Fruit fly (Drosophila melanogaster): ENCODE measurements around the gene SdhBL.

The SdhBL gene

DNA sequence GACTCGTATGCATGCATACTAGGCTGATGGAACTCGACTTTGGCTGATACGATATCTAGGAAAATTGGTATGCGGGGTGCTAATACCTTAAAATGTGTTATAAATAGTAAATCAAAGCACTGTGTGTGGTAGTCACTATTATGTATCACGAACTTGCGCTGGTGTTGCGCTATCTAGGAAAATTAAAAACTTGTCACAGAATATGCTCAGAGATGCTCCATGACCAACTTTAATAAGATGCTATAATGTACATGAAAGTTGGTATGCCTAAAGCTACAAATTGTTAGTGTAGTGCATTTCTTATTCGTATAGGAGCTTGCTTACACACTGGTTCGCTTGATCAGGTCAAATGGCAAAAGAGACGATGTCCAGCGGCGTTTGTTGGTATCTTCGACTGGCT, 16.6 kb downstream of the SdhBL start (continued):
- TF ChIP-seq B-H2 (GFP tag; optimal IDR thresholded peaks at IDR 0.05) (no peak), tap (tag; optimal IDR thresholded peaks at IDR 0.05) (no peak), ash1 (GFP tag; optimal IDR thresholded peaks at IDR 0.05) (no peak), CG9797 (GFP tag; optimal IDR thresholded peaks at IDR 0.05) (no peak), Hr39 (optimal IDR thresholded peaks at IDR 0.05) (no peak), CG12219 (GFP tag; optimal IDR thresholded peaks at IDR 0.05) (peak; percentile 26), CG10979 (tag; optimal IDR thresholded peaks at IDR 0.05) (peak; percentile 66), CG3847 (GFP tag; IDR thresholded peaks at IDR 0.05) (no peak), schlank (tag; optimal IDR thresholded peaks at IDR 0.05) (no peak), CG13123 (GFP tag; optimal IDR thresholded peaks at IDR 0.05) (no peak), CG4854 (GFP tag; optimal IDR thresholded peaks at IDR 0.05) (no peak), Hmr (GFP tag; optimal IDR thresholded peaks at IDR 0.05) (no peak), chif (GFP tag; optimal IDR thresholded peaks at IDR 0.05) (peak in 1 of 2 experiments; percentile 43), CG10565 (GFP tag; optimal IDR thresholded peaks at IDR 0.05) (no peak), sqz (GFP tag; optimal IDR thresholded peaks at IDR 0.05) (no peak), CG10431 (GFP tag; optimal IDR thresholded peaks at IDR 0.05) (no peak), tll (GFP tag; optimal IDR thresholded peaks at IDR 0.05) (no peak), MTF-1 (GFP tag; optimal IDR thresholded peaks at IDR 0.05; ENCODE audit: borderline replicate concordance) (no peak), abd-A (tag; optimal IDR thresholded peaks at IDR 0.05) (no peak), CG10654 (GFP tag; optimal IDR thresholded peaks at IDR 0.05) (no peak), Dad (GFP tag; optimal IDR thresholded peaks at IDR 0.05) (no peak), NFAT (GFP tag; IDR thresholded peaks at IDR 0.05) (no peak), CG4424 (GFP tag; optimal IDR thresholded peaks at IDR 0.05) (no peak), grau (tag; optimal IDR thresholded peaks at IDR 0.05) (peak; percentile 29), CkIIα-i1 (GFP tag; IDR thresholded peaks at IDR 0.05) (no peak), bsh (GFP tag; optimal IDR thresholded peaks at IDR 0.05) (peak in 1 of 2 experiments; percentile 70), fd64A (GFP tag; optimal IDR thresholded peaks at IDR 0.05) (no peak), onecut (GFP tag; IDR thresholded peaks at IDR 0.05) (no peak), CG9876 (GFP tag; optimal IDR thresholded peaks at IDR 0.05) (no peak), CG15011 (GFP tag; optimal IDR thresholded peaks at IDR 0.05) (no peak), CG13775 (GFP tag; optimal IDR thresholded peaks at IDR 0.05) (peak; percentile 5), CG3065 (GFP tag; optimal IDR thresholded peaks at IDR 0.05) (no peak), CG14710 (tag; optimal IDR thresholded peaks at IDR 0.05) (peak; percentile 44), CG10959 (GFP tag; IDR thresholded peaks at IDR 0.05) (no peak), Trl (optimal IDR thresholded peaks at IDR 0.05) (no peak), Trl (GFP tag; optimal IDR thresholded peaks at IDR 0.05) (peak; percentile 9), CG9215 (GFP tag; IDR thresholded peaks at IDR 0.05) (no peak), sens (GFP tag) (peak; percentile 59), fd3F (GFP tag; optimal IDR thresholded peaks at IDR 0.05) (no peak), CG10321 (GFP tag; IDR thresholded peaks at IDR 0.05) (no peak), disco-r (GFP tag; optimal IDR thresholded peaks at IDR 0.05) (no peak), CG1602 (GFP tag; optimal IDR thresholded peaks at IDR 0.05) (peak; percentile 4), prd (optimal IDR thresholded peaks at IDR 0.05) (no peak), prd (GFP tag; IDR thresholded peaks at IDR 0.05) (no peak), CG32772 (GFP tag; IDR thresholded peaks at IDR 0.05) (no peak), da (GFP tag; optimal IDR thresholded peaks at IDR 0.05) (no peak), CG6272 (GFP tag; IDR thresholded peaks at IDR 0.05) (no peak), dmrt99B (tag; optimal IDR thresholded peaks at IDR 0.05) (peak; percentile 21), sisA (GFP tag; IDR thresholded peaks at IDR 0.05) (0 out of 2 replicates have a peak, but pooled peaks have one; percentile 11), CG11723 (GFP tag; optimal IDR thresholded peaks at IDR 0.05) (no peak), CG12391 (tag; optimal IDR thresholded peaks at IDR 0.05) (peak; percentile 26), GATAe (GFP tag; conservative IDR thresholded peaks at IDR 0.05) (no peak), hth (optimal IDR thresholded peaks at IDR 0.05) (no peak)

Measured in whole organism, embryonic.